Worm (Caenorhabditis elegans): ENCODE measurements around the gene W01G7.4.

W01G7.4 gene

ce11 chrII:14059767-14060166 lies 772 bp upstream of the W01G7.4 start, which contains the start of gene rpb-11 (continued):
- peak; percentile 57 for TF ChIP-seq F49E8.2 (tag; optimal IDR thresholded peaks at IDR 0.05; ENCODE audit: insufficient read depth)
- TF ChIP-seq attf-5 (GFP tag; optimal IDR thresholded peaks at IDR 0.05): peak; percentile 95
- peak; percentile 67 for TF ChIP-seq unc-130 (GFP tag; optimal IDR thresholded peaks at IDR 0.05)
- peak; percentile 59 for TF ChIP-seq madf-8 (GFP tag; conservative IDR thresholded peaks at IDR 0.05)
- peak; percentile 72 for TF ChIP-seq ceh-27 (GFP tag; optimal IDR thresholded peaks at IDR 0.05)
- TF ChIP-seq die-1 (tag; optimal IDR thresholded peaks at IDR 0.05): no peak
- TF ChIP-seq repo-1 (tag; optimal IDR thresholded peaks at IDR 0.05): peak; percentile 82
- no peak for TF ChIP-seq sea-2 (GFP tag; IDR thresholded peaks at IDR 0.05)
- TF ChIP-seq athp-1 (tag; optimal IDR thresholded peaks at IDR 0.05): peak; percentile 75
- no peak for TF ChIP-seq Y79H2A.3 (GFP tag; conservative IDR thresholded peaks at IDR 0.05)
- no peak for TF ChIP-seq dpff-1 (tag; optimal IDR thresholded peaks at IDR 0.05)
- TF ChIP-seq ama-1 (optimal IDR thresholded peaks at IDR 0.05): no peak
- no peak for TF ChIP-seq ama-1 (GFP tag; optimal IDR thresholded peaks at IDR 0.05)
- no peak for TF ChIP-seq T07F8.4 (tag; optimal IDR thresholded peaks at IDR 0.05)
- no peak for TF ChIP-seq F57A8.1 (GFP tag; optimal IDR thresholded peaks at IDR 0.05)
- TF ChIP-seq nhr-179 (tag; optimal IDR thresholded peaks at IDR 0.05): no peak
- TF ChIP-seq lir-1 (GFP tag; conservative IDR thresholded peaks at IDR 0.05): peak; percentile 82
- peak; percentile 67 for TF ChIP-seq madf-10 (tag; optimal IDR thresholded peaks at IDR 0.05)
- peak; percentile 69 for TF ChIP-seq gei-17 (GFP tag; optimal IDR thresholded peaks at IDR 0.05)
- TF ChIP-seq rcor-1 (GFP tag; IDR thresholded peaks at IDR 0.05): peak; percentile 93
- TF ChIP-seq snpc-3.4 (tag; optimal IDR thresholded peaks at IDR 0.05): peak; percentile 77
- TF ChIP-seq egl-18 (GFP tag; IDR thresholded peaks at IDR 0.05): no peak

- no peak for TF ChIP-seq Y67H2A.10 (GFP tag; conservative IDR thresholded peaks at IDR 0.05)
- TF ChIP-seq B0336.3 (GFP tag; IDR thresholded peaks at IDR 0.05): no peak
- TF ChIP-seq egrh-3 (GFP tag; IDR thresholded peaks at IDR 0.05): peak; percentile 38; the same call in 1 of the 2 replicates
- TF ChIP-seq ceh-58 (GFP tag; IDR thresholded peaks at IDR 0.05): no peak
Measured at ce11 chrII:14060885-14061284, 346 bp downstream of the W01G7.4 start.

- no peak for TF ChIP-seq mes-4 (tag; optimal IDR thresholded peaks at IDR 0.05)
- TF ChIP-seq B0336.3 (GFP tag; IDR thresholded peaks at IDR 0.05): no peak
- TF ChIP-seq attf-3 (GFP tag; conservative IDR thresholded peaks at IDR 0.05): peak; percentile 58
- TF ChIP-seq nhr-80 (tag; optimal IDR thresholded peaks at IDR 0.05): peak; percentile 34
- TF ChIP-seq ceh-91 (GFP tag; IDR thresholded peaks at IDR 0.05): peak; percentile 65
- TF ChIP-seq snpc-1.1 (tag; optimal IDR thresholded peaks at IDR 0.05; ENCODE audit: insufficient read depth): no peak
- no peak for TF ChIP-seq F57C9.4 (tag; optimal IDR thresholded peaks at IDR 0.05)
- TF ChIP-seq hsf-1 (GFP tag; IDR thresholded peaks at IDR 0.05): no peak
- no peak for TF ChIP-seq zfh-2 (GFP tag; conservative IDR thresholded peaks at IDR 0.05)
- TF ChIP-seq hmg-1.2 (GFP tag; IDR thresholded peaks at IDR 0.05): peak; percentile 29; the same call in 1 of the 2 replicates
- no peak for TF ChIP-seq unc-62 (GFP tag; optimal IDR thresholded peaks at IDR 0.05)
- no peak for TF ChIP-seq mel-28 (tag; optimal IDR thresholded peaks at IDR 0.05; ENCODE audit: borderline replicate concordance)
- peak; percentile 60; the same call in 1 of the 2 replicates for TF ChIP-seq rcor-1 (GFP tag; IDR thresholded peaks at IDR 0.05)
- no peak for TF ChIP-seq F22D6.2 (tag; optimal IDR thresholded peaks at IDR 0.05)
- peak; percentile 56 for TF ChIP-seq tbp1 (GFP tag; optimal IDR thresholded peaks at IDR 0.05)
- TF ChIP-seq nfyb-1 (GFP tag; IDR thresholded peaks at IDR 0.05): no peak
- no peak for TF ChIP-seq nfya-2 (GFP tag; IDR thresholded peaks at IDR 0.05)
- TF ChIP-seq hlh-12 (tag; optimal IDR thresholded peaks at IDR 0.05): no peak
- no peak for TF ChIP-seq ceh-79 (tag; optimal IDR thresholded peaks at IDR 0.05)
- TF ChIP-seq snpc-4 (GFP tag; optimal IDR thresholded peaks at IDR 0.05): no peak
- TF ChIP-seq snpc-4 (tag; optimal IDR thresholded peaks at IDR 0.05): peak; percentile 9 to 60 (median 32)
- peak; percentile 68 for TF ChIP-seq madf-10 (tag; optimal IDR thresholded peaks at IDR 0.05)
- no peak for TF ChIP-seq akir-1 (GFP tag; optimal IDR thresholded peaks at IDR 0.05)
- peak; percentile 90 for TF ChIP-seq bed-2 (GFP tag; IDR thresholded peaks at IDR 0.05)
- TF ChIP-seq rec-8 (tag; optimal IDR thresholded peaks at IDR 0.05): peak in 1 of 2 experiments; percentile 51
Measured at ce11 chrII:14063044-14063500, 2.5 kb downstream of the W01G7.4 start, which contains the start of gene lem-2. TSS of gene lem-2 (plus strand) at chrII:14063450.
